Worm (Caenorhabditis elegans): ENCODE data around the gene srz-9.

Gene srz-9

DNA sequence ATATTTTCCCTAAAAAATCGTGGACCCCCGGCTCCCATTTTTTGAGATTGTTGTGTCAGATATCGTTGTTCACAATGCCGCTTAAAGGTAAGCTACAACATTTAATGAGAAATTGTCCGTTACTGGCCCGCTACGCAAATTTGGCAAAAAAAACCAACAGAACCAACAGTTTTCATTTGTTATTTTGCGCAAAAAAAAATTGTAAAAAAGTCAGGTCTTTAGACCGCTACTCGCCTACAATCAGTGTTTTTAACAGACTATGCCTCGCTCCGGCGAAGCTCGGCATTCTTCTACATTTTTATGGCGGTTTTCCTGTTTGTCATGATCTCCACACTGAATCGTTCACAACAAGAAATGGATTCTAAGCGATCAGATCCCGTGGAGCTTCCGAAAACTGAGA is 45.1 kb downstream of the srz-9 start, which contains the start of gene Y82E9BL.12:
TSS of gene Y82E9BL.12 (plus strand) at position 301 of the 400 bp plus-strand sequence.
- TF ChIP-seq snpc-4 (tag; optimal IDR thresholded peaks at IDR 0.05): no peak
- no peak for TF ChIP-seq hlh-1 (tag; optimal IDR thresholded peaks at IDR 0.05)
- TF ChIP-seq ces-1 (GFP tag; optimal IDR thresholded peaks at IDR 0.05): no peak
- TF ChIP-seq mab-5 (tag; optimal IDR thresholded peaks at IDR 0.05): no peak
- TF ChIP-seq M03D4.4 (tag; optimal IDR thresholded peaks at IDR 0.05): no peak
- no peak for TF ChIP-seq unc-39 (tag; optimal IDR thresholded peaks at IDR 0.05)
- TF ChIP-seq pha-4 (tag; optimal IDR thresholded peaks at IDR 0.05): no peak
- TF ChIP-seq mls-2 (tag; optimal IDR thresholded peaks at IDR 0.05): no peak
- TF ChIP-seq nhr-2 (tag; optimal IDR thresholded peaks at IDR 0.05): no peak
- no peak for TF ChIP-seq zip-8 (tag; optimal IDR thresholded peaks at IDR 0.05)
- no peak for TF ChIP-seq unc-62 (GFP tag; optimal IDR thresholded peaks at IDR 0.05)
- no peak for TF ChIP-seq nhr-28 (tag; optimal IDR thresholded peaks at IDR 0.05)
- TF ChIP-seq elt-3 (tag; optimal IDR thresholded peaks at IDR 0.05): no peak

- TF ChIP-seq cnd-1 (tag; optimal IDR thresholded peaks at IDR 0.05): no peak
- no peak for TF ChIP-seq M03D4.4 (tag; optimal IDR thresholded peaks at IDR 0.05)
- no peak for TF ChIP-seq snpc-4 (tag; optimal IDR thresholded peaks at IDR 0.05)
Measured at ce11 chrIII:1311367-1311766, 47.6 kb downstream of the srz-9 start.

- TF ChIP-seq zip-8 (tag; optimal IDR thresholded peaks at IDR 0.05) (no peak), sptf-1 (tag; optimal IDR thresholded peaks at IDR 0.05) (no peak), ham-2 (GFP tag; optimal IDR thresholded peaks at IDR 0.05) (no peak), M03D4.4 (tag; optimal IDR thresholded peaks at IDR 0.05) (no peak), pha-4 (tag; optimal IDR thresholded peaks at IDR 0.05) (no peak), lsy-2 (tag; optimal IDR thresholded peaks at IDR 0.05) (no peak), unc-39 (tag; optimal IDR thresholded peaks at IDR 0.05) (no peak), tbx-8 (GFP tag; optimal IDR thresholded peaks at IDR 0.05) (no peak), lin-32 (GFP tag; optimal IDR thresholded peaks at IDR 0.05) (no peak), drap-1 (GFP tag; optimal IDR thresholded peaks at IDR 0.05) (no peak), unc-120 (tag; optimal IDR thresholded peaks at IDR 0.05; ENCODE audit: poor library complexity, severe bottlenecking) (no peak), ceh-39 (tag; optimal IDR thresholded peaks at IDR 0.05) (no peak), mab-5 (tag; optimal IDR thresholded peaks at IDR 0.05) (no peak), elt-3 (tag; optimal IDR thresholded peaks at IDR 0.05) (no peak), ceh-83 (GFP tag; optimal IDR thresholded peaks at IDR 0.05) (no peak), nhr-2 (tag; optimal IDR thresholded peaks at IDR 0.05) (no peak), mls-2 (tag; optimal IDR thresholded peaks at IDR 0.05) (no peak), blmp-1 (tag; optimal IDR thresholded peaks at IDR 0.05) (no peak), nhr-76 (tag; optimal IDR thresholded peaks at IDR 0.05) (no peak), hlh-1 (tag; optimal IDR thresholded peaks at IDR 0.05) (no peak)
Measured at ce11 chrIII:1314283-1314682, 50.5 kb downstream of the srz-9 start.
